Worm (Caenorhabditis elegans): Measurements from ENCODE around the gene srh-67.

DNA sequence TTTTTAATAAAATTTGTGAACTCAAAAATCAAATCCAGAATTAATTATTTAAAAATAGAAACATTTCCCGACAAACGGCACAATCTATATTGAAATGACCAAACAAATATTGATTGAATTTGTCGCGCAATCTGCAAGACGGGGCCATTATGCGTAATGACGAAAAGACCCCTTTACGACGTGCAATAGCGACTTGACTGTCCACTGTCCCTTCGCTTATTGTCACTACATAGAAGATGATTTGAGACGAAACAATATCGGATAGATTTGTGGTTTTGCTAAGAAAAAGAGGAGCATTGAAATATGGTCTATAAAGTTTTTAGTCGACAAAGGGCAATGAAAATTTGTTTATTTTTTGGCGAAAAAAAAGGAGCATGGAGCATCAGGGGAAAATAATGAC lies 42.2 kb downstream of the srh-67 start:
- TF ChIP-seq zip-2 (tag; optimal IDR thresholded peaks at IDR 0.05): no peak
- no peak for TF ChIP-seq pqm-1 (tag; optimal IDR thresholded peaks at IDR 0.05)
- TF ChIP-seq nhr-25 (tag; optimal IDR thresholded peaks at IDR 0.05; ENCODE audit: borderline replicate concordance, insufficient read depth): no peak
- no peak for TF ChIP-seq T20F7.1 (GFP tag; optimal IDR thresholded peaks at IDR 0.05)
- no peak for TF ChIP-seq mep-1 (tag; optimal IDR thresholded peaks at IDR 0.05)
- no peak for TF ChIP-seq arid-1 (GFP tag; conservative IDR thresholded peaks at IDR 0.05)
- no peak for TF ChIP-seq ama-1 (optimal IDR thresholded peaks at IDR 0.05)
- no peak for TF ChIP-seq lin-13 (GFP tag; optimal IDR thresholded peaks at IDR 0.05)
- TF ChIP-seq hlh-30 (tag; optimal IDR thresholded peaks at IDR 0.05; ENCODE audit: insufficient read depth): no peak

Measured in whole organism, L4 larva.